Worm (Caenorhabditis elegans): ENCODE data around the gene ZC116.5.

- TF ChIP-seq snpc-4 (tag; optimal IDR thresholded peaks at IDR 0.05), result no peak
- no peak for TF ChIP-seq ceh-82 (tag; optimal IDR thresholded peaks at IDR 0.05)
- no peak for TF ChIP-seq nhr-11 (tag; optimal IDR thresholded peaks at IDR 0.05)
- TF ChIP-seq nhr-77 (tag; optimal IDR thresholded peaks at IDR 0.05), result no peak
- TF ChIP-seq nhr-12 (tag; optimal IDR thresholded peaks at IDR 0.05), result no peak
- TF ChIP-seq unc-62 (GFP tag; optimal IDR thresholded peaks at IDR 0.05), result no peak
- no peak for TF ChIP-seq peb-1 (tag; optimal IDR thresholded peaks at IDR 0.05)
- TF ChIP-seq nhr-23 (tag; optimal IDR thresholded peaks at IDR 0.05), result no peak
- TF ChIP-seq egl-27 (tag; optimal IDR thresholded peaks at IDR 0.05), result no peak
- TF ChIP-seq unc-39 (tag; optimal IDR thresholded peaks at IDR 0.05), result no peak
Observed at ce11 chrV:12601835-12602234, 6.9 kb downstream of the ZC116.5 start.

All from whole organism, L2 larva.